Fruit fly (Drosophila melanogaster): ENCODE results near the gene CG14683.

CG14683 gene

dm6 chr3R:10655968-10656367, 40.5 kb upstream of the CG14683 start (continued):
- no peak for TF ChIP-seq scrt (GFP tag; optimal IDR thresholded peaks at IDR 0.05)
- no peak for TF ChIP-seq h (optimal IDR thresholded peaks at IDR 0.05)
- no peak for TF ChIP-seq Sry-δ (GFP tag; optimal IDR thresholded peaks at IDR 0.05)
- no peak; the same call in 1 of the 2 replicates for TF ChIP-seq CG32532 (GFP tag; IDR thresholded peaks at IDR 0.05)
- no peak for TF ChIP-seq rib (GFP tag; IDR thresholded peaks at IDR 0.05)
- peak; percentile 91 for TF ChIP-seq Ets65A (GFP tag)
- peak; percentile 18 for TF ChIP-seq Antp (GFP tag; optimal IDR thresholded peaks at IDR 0.05)
- no peak for TF ChIP-seq CG9437 (GFP tag; optimal IDR thresholded peaks at IDR 0.05)
- TF ChIP-seq CG7745 (tag; optimal IDR thresholded peaks at IDR 0.05), result no peak
- TF ChIP-seq CG9215 (GFP tag; IDR thresholded peaks at IDR 0.05), result no peak
- TF ChIP-seq CG10366 (GFP tag; IDR thresholded peaks at IDR 0.05), result peak; percentile 24; the same call in 1 of the 2 replicates
- peak; percentile 20 for TF ChIP-seq lilli (GFP tag; optimal IDR thresholded peaks at IDR 0.05)
- TF ChIP-seq CG12071 (GFP tag; optimal IDR thresholded peaks at IDR 0.05), result no peak
- TF ChIP-seq jing (GFP tag; optimal IDR thresholded peaks at IDR 0.05), result no peak
- TF ChIP-seq nerfin-1 (tag; optimal IDR thresholded peaks at IDR 0.05), result no peak
- no peak for TF ChIP-seq CG32767 (GFP tag; IDR thresholded peaks at IDR 0.05)
- no peak for TF ChIP-seq CG6854 (GFP tag; optimal IDR thresholded peaks at IDR 0.05)
- peak; percentile 14 for TF ChIP-seq Xbp1 (GFP tag; optimal IDR thresholded peaks at IDR 0.05)
- no peak for TF ChIP-seq ro (GFP tag; IDR thresholded peaks at IDR 0.05)
- peak; percentile 20 for TF ChIP-seq HLH54F (GFP tag; optimal IDR thresholded peaks at IDR 0.05)
- TF ChIP-seq sens-2 (GFP tag; IDR thresholded peaks at IDR 0.05), result no peak
- TF ChIP-seq CG11085 (GFP tag; IDR thresholded peaks at IDR 0.05), result no peak
- peak; percentile 21 for TF ChIP-seq Ssrp (tag; optimal IDR thresholded peaks at IDR 0.05)
- TF ChIP-seq Mrtf (GFP tag; IDR thresholded peaks at IDR 0.05), result no peak
- no peak for TF ChIP-seq Gsc (GFP tag; IDR thresholded peaks at IDR 0.05)
- TF ChIP-seq Sox102F (GFP tag; optimal IDR thresholded peaks at IDR 0.05), result peak; percentile 37
- TF ChIP-seq GATAe (GFP tag; conservative IDR thresholded peaks at IDR 0.05), result no peak
- TF ChIP-seq repo (GFP tag; optimal IDR thresholded peaks at IDR 0.05), result no peak
- peak; percentile 89 for TF ChIP-seq sens (GFP tag)
- no peak for TF ChIP-seq zen2 (GFP tag; IDR thresholded peaks at IDR 0.05; ENCODE audit: partially characterized antibody)
- no peak for TF ChIP-seq seq (GFP tag; IDR thresholded peaks at IDR 0.05)
- no peak for TF ChIP-seq Ravus (GFP tag; IDR thresholded peaks at IDR 0.05)
- 0 out of 2 replicates have a peak, but pooled peaks have one; percentile 38 for TF ChIP-seq slbo (GFP tag; IDR thresholded peaks at IDR 0.05)
- peak; percentile 34 for TF ChIP-seq grau (tag; optimal IDR thresholded peaks at IDR 0.05)
- no peak for TF ChIP-seq yki (optimal IDR thresholded peaks at IDR 0.05)
- no peak for TF ChIP-seq Fer3 (tag; optimal IDR thresholded peaks at IDR 0.05)
- TF ChIP-seq fu2 (GFP tag; optimal IDR thresholded peaks at IDR 0.05), result no peak
- TF ChIP-seq CG18476 (GFP tag; optimal IDR thresholded peaks at IDR 0.05), result no peak
- peak; percentile 26 for TF ChIP-seq CG8388 (GFP tag; optimal IDR thresholded peaks at IDR 0.05)
- no peak for TF ChIP-seq hth (optimal IDR thresholded peaks at IDR 0.05)
- no peak for TF ChIP-seq Kr (GFP tag; optimal IDR thresholded peaks at IDR 0.05)
- TF ChIP-seq Atf-2 (GFP tag; optimal IDR thresholded peaks at IDR 0.05), result no peak
- TF ChIP-seq amos (GFP tag; IDR thresholded peaks at IDR 0.05; ENCODE audit: partially characterized antibody), result no peak
- no peak for TF ChIP-seq CG2889 (GFP tag; IDR thresholded peaks at IDR 0.05)
- no peak for TF ChIP-seq disco-r (GFP tag; optimal IDR thresholded peaks at IDR 0.05)
- TF ChIP-seq Ptx1 (GFP tag; IDR thresholded peaks at IDR 0.05), result no peak
- no peak for TF ChIP-seq CG14050 (GFP tag; IDR thresholded peaks at IDR 0.05)
- no peak for TF ChIP-seq danr (GFP tag; IDR thresholded peaks at IDR 0.05)
- no peak for TF ChIP-seq CG9876 (GFP tag; optimal IDR thresholded peaks at IDR 0.05)
- no peak for TF ChIP-seq cad (GFP tag; optimal IDR thresholded peaks at IDR 0.05)
- TF ChIP-seq fru (optimal IDR thresholded peaks at IDR 0.05), result no peak
- TF ChIP-seq CG13287 (GFP tag; IDR thresholded peaks at IDR 0.05; ENCODE audit: partially characterized antibody), result no peak
- TF ChIP-seq CG7271 (tag; optimal IDR thresholded peaks at IDR 0.05), result no peak
- TF ChIP-seq nau (GFP tag; optimal IDR thresholded peaks at IDR 0.05), result no peak
- TF ChIP-seq Lpt (GFP tag; optimal IDR thresholded peaks at IDR 0.05), result no peak

Measured in whole organism, embryonic.